Fruit fly (Drosophila melanogaster): Measurements from ENCODE around the gene Edc3.

Edc3 gene

DNA sequence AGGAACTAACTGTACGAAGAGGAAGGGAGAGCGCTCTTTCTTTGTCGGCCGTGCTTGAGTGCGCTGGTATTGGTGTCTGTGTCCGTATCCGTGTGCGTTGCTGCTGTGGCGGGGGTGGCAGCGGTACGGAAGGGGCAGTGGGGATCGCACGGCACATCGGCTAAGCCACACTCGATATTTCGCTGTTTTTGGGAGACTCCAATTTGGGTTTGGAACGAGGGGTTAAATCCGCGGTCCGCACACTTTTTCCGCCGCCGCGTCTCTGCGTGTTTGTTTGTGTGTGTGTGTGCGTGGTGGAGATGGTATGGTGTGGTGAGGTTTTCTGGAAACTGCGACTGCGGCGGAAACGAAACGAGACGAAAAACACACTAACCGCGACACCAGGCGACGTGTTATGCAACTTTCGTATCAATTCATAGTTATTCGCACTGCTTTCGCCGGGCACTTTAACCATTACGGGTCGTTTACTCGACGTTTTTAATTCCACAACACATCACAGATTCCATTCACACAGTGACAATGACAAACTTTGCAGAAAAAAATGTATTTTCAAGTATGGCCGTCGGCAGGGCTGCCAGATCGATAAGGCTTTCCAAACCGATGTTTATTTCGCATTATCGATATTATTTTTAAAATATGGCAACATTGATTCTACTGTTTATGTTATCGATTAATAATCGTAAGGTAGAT, 27.7 kb upstream of the Edc3 start, which contains the start of gene CycT (continued):
- peak; percentile 38 for TF ChIP-seq CG12299 (tag; optimal IDR thresholded peaks at IDR 0.05)
- peak; percentile 94 for TF ChIP-seq Bgb (GFP tag; IDR thresholded peaks at IDR 0.05; ENCODE audit: partially characterized antibody)
- peak; percentile 36 for TF ChIP-seq tna (GFP tag; IDR thresholded peaks at IDR 0.05; ENCODE audit: partially characterized antibody)
- peak; percentile 5 for TF ChIP-seq CG1529 (GFP tag; optimal IDR thresholded peaks at IDR 0.05)
- TF ChIP-seq Hand (GFP tag; optimal IDR thresholded peaks at IDR 0.05), result peak; percentile 61
- peak; percentile 75 for TF ChIP-seq Adf1 (GFP tag; IDR thresholded peaks at IDR 0.05)
- peak; percentile 3 for TF ChIP-seq Camta (GFP tag; optimal IDR thresholded peaks at IDR 0.05)
- TF ChIP-seq Xrp1 (GFP tag; IDR thresholded peaks at IDR 0.05), result 0 out of 2 replicates have a peak, but pooled peaks have one; percentile 9
- peak; percentile 31 for TF ChIP-seq cwo (GFP tag; optimal IDR thresholded peaks at IDR 0.05)
- peak; percentile 98 for TF ChIP-seq MESR4 (GFP tag; optimal IDR thresholded peaks at IDR 0.05)
- TF ChIP-seq HLH3B (GFP tag; IDR thresholded peaks at IDR 0.05), result no peak
- TF ChIP-seq CG10147 (GFP tag; optimal IDR thresholded peaks at IDR 0.05), result peak; percentile 61
- peak; percentile 39 for TF ChIP-seq HmgD (GFP tag; optimal IDR thresholded peaks at IDR 0.05)
- TF ChIP-seq MBD-R2 (GFP tag; IDR thresholded peaks at IDR 0.05), result peak; percentile 26; the same call in 1 of the 2 replicates
- no peak for TF ChIP-seq kay (GFP tag; optimal IDR thresholded peaks at IDR 0.05)
- TF ChIP-seq D19B (GFP tag; optimal IDR thresholded peaks at IDR 0.05), result no peak
- TF ChIP-seq tgo (GFP tag; IDR thresholded peaks at IDR 0.05), result no peak
- TF ChIP-seq CG11093 (GFP tag; IDR thresholded peaks at IDR 0.05), result no peak
- TF ChIP-seq Sin3A (optimal IDR thresholded peaks at IDR 0.05), result peak; percentile 52
- peak; percentile 95 for TF ChIP-seq sqz (GFP tag; optimal IDR thresholded peaks at IDR 0.05)
- TF ChIP-seq toy (GFP tag; IDR thresholded peaks at IDR 0.05), result no peak
- no peak for TF ChIP-seq CG7357 (GFP tag; IDR thresholded peaks at IDR 0.05)
- TF ChIP-seq Opbp (GFP tag; IDR thresholded peaks at IDR 0.05; ENCODE audit: partially characterized antibody), result peak; percentile 92
- TF ChIP-seq prd (optimal IDR thresholded peaks at IDR 0.05), result no peak
- TF ChIP-seq prd (GFP tag; IDR thresholded peaks at IDR 0.05), result no peak
- TF ChIP-seq wek (GFP tag; optimal IDR thresholded peaks at IDR 0.05), result peak; percentile 51
- TF ChIP-seq CG13894 (tag; optimal IDR thresholded peaks at IDR 0.05), result peak; percentile 50
- TF ChIP-seq CG16815 (GFP tag; optimal IDR thresholded peaks at IDR 0.05), result no peak
- peak; percentile 74 for TF ChIP-seq CG14860 (GFP tag; IDR thresholded peaks at IDR 0.05; ENCODE audit: partially characterized antibody)
- TF ChIP-seq HHEX (GFP tag; optimal IDR thresholded peaks at IDR 0.05), result peak; percentile 66
- no peak for TF ChIP-seq dmrt11E (tag; optimal IDR thresholded peaks at IDR 0.05)
- no peak for TF ChIP-seq CG7745 (tag; optimal IDR thresholded peaks at IDR 0.05)
- TF ChIP-seq CkIIα-i1 (GFP tag; IDR thresholded peaks at IDR 0.05), result no peak
- TF ChIP-seq CG32772 (GFP tag; IDR thresholded peaks at IDR 0.05), result peak; percentile 37; the same call in 1 of the 2 replicates
- peak; percentile 15 for TF ChIP-seq Asciz (GFP tag; optimal IDR thresholded peaks at IDR 0.05)
- TF ChIP-seq BtbVII (GFP tag; optimal IDR thresholded peaks at IDR 0.05), result peak; percentile 62
- no peak for TF ChIP-seq gcm2 (GFP tag; optimal IDR thresholded peaks at IDR 0.05)
- peak; percentile 40 for TF ChIP-seq CG10209 (GFP tag; optimal IDR thresholded peaks at IDR 0.05)
- peak; percentile 9 for TF ChIP-seq CG15696 (tag; optimal IDR thresholded peaks at IDR 0.05)
- peak; percentile 99 for TF ChIP-seq phol (tag; optimal IDR thresholded peaks at IDR 0.05)
- peak; percentile 59 for TF ChIP-seq Nf-YC (tag; optimal IDR thresholded peaks at IDR 0.05)
- TF ChIP-seq Stat92E (GFP tag; optimal IDR thresholded peaks at IDR 0.05), result peak in 1 of 3 experiments; percentile 75
- TF ChIP-seq dysf (GFP tag; IDR thresholded peaks at IDR 0.05), result no peak
- TF ChIP-seq Atf6 (GFP tag; IDR thresholded peaks at IDR 0.05), result peak; percentile 25; the same call in 1 of the 2 replicates
- TF ChIP-seq CG11085 (GFP tag; IDR thresholded peaks at IDR 0.05), result no peak
- TF ChIP-seq CG4730 (GFP tag; IDR thresholded peaks at IDR 0.05), result no peak
- TF ChIP-seq CG34224 (GFP tag; IDR thresholded peaks at IDR 0.05; ENCODE audit: partially characterized antibody), result peak; percentile 80
- no peak for TF ChIP-seq rib (GFP tag; IDR thresholded peaks at IDR 0.05)
- TF ChIP-seq fd64A (GFP tag; optimal IDR thresholded peaks at IDR 0.05), result peak; percentile 39
